Fruit fly (Drosophila melanogaster): ENCODE data around the gene Pli.

Gene Pli

DNA sequence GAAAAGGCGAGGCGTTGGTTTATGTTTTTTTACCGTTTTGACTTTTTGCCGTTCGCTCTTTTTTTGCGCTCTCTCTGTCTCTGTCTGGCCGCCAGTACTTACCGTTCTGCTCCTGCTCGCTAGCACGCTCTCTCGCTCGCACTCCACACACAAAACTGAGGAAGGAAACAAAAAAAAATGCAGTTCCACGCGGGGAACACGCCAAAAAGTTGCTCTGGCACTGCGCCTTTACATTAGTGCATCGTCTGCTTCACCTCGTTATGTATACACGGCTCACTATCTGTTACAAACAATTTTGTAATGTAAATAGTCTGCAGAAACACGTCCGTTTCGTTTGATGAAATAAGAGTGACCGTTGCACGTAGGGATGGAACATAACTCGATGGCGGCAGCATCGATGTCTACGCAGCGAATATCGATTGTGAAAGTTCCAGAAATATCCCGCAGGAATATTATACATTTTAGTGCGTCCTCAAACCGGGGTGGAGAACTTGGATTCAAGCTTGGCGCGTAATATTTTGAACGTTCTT, 70.9 kb downstream of the Pli start, which contains the start of the genes CG33111 and eIF4G2:
Gene CG33111 (minus strand): TSS at position 359 of the 530 bp plus-strand sequence.
Gene eIF4G2 (minus strand): TSS at position 359 of the 530 bp plus-strand sequence.
- no peak for TF ChIP-seq h (optimal IDR thresholded peaks at IDR 0.05)
- TF ChIP-seq CG9609 (GFP tag; optimal IDR thresholded peaks at IDR 0.05): peak; percentile 36
- peak; percentile 19 for TF ChIP-seq mirr (GFP tag; optimal IDR thresholded peaks at IDR 0.05)
- TF ChIP-seq fd64A (GFP tag; optimal IDR thresholded peaks at IDR 0.05): no peak
- no peak for TF ChIP-seq luna (GFP tag; optimal IDR thresholded peaks at IDR 0.05)
- peak; percentile 26 for TF ChIP-seq CG30020 (tag; optimal IDR thresholded peaks at IDR 0.05)
- peak; percentile 91 for TF ChIP-seq CG6791 (GFP tag; IDR thresholded peaks at IDR 0.05; ENCODE audit: partially characterized antibody)
- no peak for TF ChIP-seq prd (optimal IDR thresholded peaks at IDR 0.05)
- 0 out of 3 replicates have a peak, but pooled peaks have one; percentile 11 for TF ChIP-seq prd (GFP tag; IDR thresholded peaks at IDR 0.05)
- peak; percentile 89 for TF ChIP-seq Bgb (GFP tag; IDR thresholded peaks at IDR 0.05; ENCODE audit: partially characterized antibody)
- peak; percentile 6; the same call in 1 of the 3 replicates for TF ChIP-seq dysf (GFP tag; IDR thresholded peaks at IDR 0.05)
- peak; percentile 36; the same call in 1 of the 2 replicates for TF ChIP-seq CG17328 (GFP tag; IDR thresholded peaks at IDR 0.05)
- TF ChIP-seq gcm (GFP tag; optimal IDR thresholded peaks at IDR 0.05): peak; percentile 63
- peak; percentile 37; the same call in 2 of the 3 replicates for TF ChIP-seq row (GFP tag; IDR thresholded peaks at IDR 0.05)
- peak; percentile 35; the same call in 1 of the 2 replicates for TF ChIP-seq CG32767 (GFP tag; IDR thresholded peaks at IDR 0.05)
- peak; percentile 18 for TF ChIP-seq jumu (GFP tag; optimal IDR thresholded peaks at IDR 0.05)
- peak; percentile 54 for TF ChIP-seq CG17829 (tag; optimal IDR thresholded peaks at IDR 0.05)
- peak; percentile 85 for TF ChIP-seq knrl (GFP tag; IDR thresholded peaks at IDR 0.05; ENCODE audit: partially characterized antibody)
- TF ChIP-seq pum (GFP tag; optimal IDR thresholded peaks at IDR 0.05): peak; percentile 18
- TF ChIP-seq Camta (GFP tag; optimal IDR thresholded peaks at IDR 0.05): peak; percentile 22
- TF ChIP-seq CG10147 (GFP tag; optimal IDR thresholded peaks at IDR 0.05): peak; percentile 28
- peak; percentile 83 for TF ChIP-seq CG13287 (GFP tag; IDR thresholded peaks at IDR 0.05; ENCODE audit: partially characterized antibody)
- TF ChIP-seq stwl (tag; optimal IDR thresholded peaks at IDR 0.05): peak; percentile 45
- peak; percentile 60 for TF ChIP-seq sna (GFP tag; IDR thresholded peaks at IDR 0.05; ENCODE audit: partially characterized antibody)
- peak; percentile 68 for TF ChIP-seq CrebB (tag; optimal IDR thresholded peaks at IDR 0.05)
- 0 out of 3 replicates have a peak, but pooled peaks have one; percentile 23 for TF ChIP-seq CG2199 (GFP tag; IDR thresholded peaks at IDR 0.05)
- TF ChIP-seq Med (GFP tag): peak; percentile 92
- TF ChIP-seq CTCF (GFP tag; optimal IDR thresholded peaks at IDR 0.05): peak; percentile 67
- peak; percentile 18 for TF ChIP-seq CG2678 (tag; optimal IDR thresholded peaks at IDR 0.05)
- peak; percentile 36 for TF ChIP-seq pfk (GFP tag; optimal IDR thresholded peaks at IDR 0.05)
- TF ChIP-seq Sry-δ (GFP tag; optimal IDR thresholded peaks at IDR 0.05): peak; percentile 97
- TF ChIP-seq Adf1 (GFP tag; IDR thresholded peaks at IDR 0.05): peak; percentile 53
- TF ChIP-seq CG10267 (tag; optimal IDR thresholded peaks at IDR 0.05): peak; percentile 67
- no peak for TF ChIP-seq twi (tag; optimal IDR thresholded peaks at IDR 0.05)
- TF ChIP-seq CG6254 (GFP tag; optimal IDR thresholded peaks at IDR 0.05): no peak
- no peak for TF ChIP-seq HLH3B (GFP tag; IDR thresholded peaks at IDR 0.05)
- peak; percentile 92 for TF ChIP-seq CG1832 (GFP tag; optimal IDR thresholded peaks at IDR 0.05)
- TF ChIP-seq rib (GFP tag; IDR thresholded peaks at IDR 0.05): 0 out of 2 replicates have a peak, but pooled peaks have one; percentile 48
- TF ChIP-seq Dfd (GFP tag; optimal IDR thresholded peaks at IDR 0.05): no peak
- peak; percentile 33 for TF ChIP-seq BtbVII (GFP tag; optimal IDR thresholded peaks at IDR 0.05)
- TF ChIP-seq CG8281 (tag; optimal IDR thresholded peaks at IDR 0.05): no peak
- TF ChIP-seq Taf1 (GFP tag; IDR thresholded peaks at IDR 0.05): no peak
- TF ChIP-seq shn (GFP tag; optimal IDR thresholded peaks at IDR 0.05): no peak
- TF ChIP-seq CG10959 (GFP tag; IDR thresholded peaks at IDR 0.05): no peak
- TF ChIP-seq ATbp (GFP tag; optimal IDR thresholded peaks at IDR 0.05): peak; percentile 18
- TF ChIP-seq Hr51 (GFP tag; optimal IDR thresholded peaks at IDR 0.05): peak; percentile 15 to 46
- no peak for TF ChIP-seq psq (GFP tag; optimal IDR thresholded peaks at IDR 0.05)
- TF ChIP-seq CG3847 (GFP tag; IDR thresholded peaks at IDR 0.05): peak; percentile 41
- peak; percentile 85 for TF ChIP-seq CG8478 (optimal IDR thresholded peaks at IDR 0.05)
- TF ChIP-seq vnd (GFP tag; IDR thresholded peaks at IDR 0.05; ENCODE audit: partially characterized antibody): peak; percentile 73
- peak; percentile 74 for TF ChIP-seq hbn (GFP tag; IDR thresholded peaks at IDR 0.05; ENCODE audit: partially characterized antibody)

Data from whole organism, embryonic.